Worm (Caenorhabditis elegans): ENCODE results near the gene fbxb-117.

ce11 chrV:19296723-19297122 is 14.3 kb downstream of the fbxb-117 start, which contains the start of gene F55C9.6:
- TF ChIP-seq med-1 (GFP tag; optimal IDR thresholded peaks at IDR 0.05; ENCODE audit: insufficient read depth), result no peak
- TF ChIP-seq ztf-29 (GFP tag; IDR thresholded peaks at IDR 0.05), result no peak
- TF ChIP-seq T22C8.4 (GFP tag; IDR thresholded peaks at IDR 0.05), result no peak
